Worm (Caenorhabditis elegans) whole organism, young adult: Measurements from ENCODE around the gene zim-2.

Source experiments
- F10E7.11 ChIP-seq: sonication (generic microtip); optimal IDR thresholded peaks from 2 replicates; lab custom pipeline; 2017; ENCODE audit warnings: mild to moderate bottlenecking, missing genetic modification characterization, moderate library complexity, missing compliant biosample characterization
- attf-3 ChIP-seq: fragments of 200-800 bp; sonication (Bioruptor generic); conservative IDR thresholded peaks from 2 replicates; pipeline ENCODE4 v1.3.6; 2022; ENCODE audit warnings: missing genetic modification reagents, missing genetic modification characterization, missing compliant biosample characterization
- bed-1 ChIP-seq: fragments of 200-800 bp; sonication (Bioruptor generic); IDR thresholded peaks from 2 replicates; pipeline ENCODE4 v1.3.6; 2022; ENCODE audit warnings: missing genetic modification reagents, missing genetic modification characterization, missing compliant biosample characterization
- ceh-58 ChIP-seq: fragments of 200-800 bp; sonication (Bioruptor generic); IDR thresholded peaks from 2 replicates; pipeline ENCODE4 v1.3.6; 2022; ENCODE audit warnings: missing genetic modification characterization, missing compliant biosample characterization
- ceh-79 ChIP-seq: sonication (generic microtip); optimal IDR thresholded peaks from 2 replicates; lab custom pipeline; 2017; ENCODE audit warnings: mild to moderate bottlenecking, missing genetic modification characterization, missing compliant biosample characterization
- hsf-1 ChIP-seq: fragments of 200-800 bp; sonication (Bioruptor generic); IDR thresholded peaks from 2 replicates; pipeline ENCODE4 v1.3.6; 2022; ENCODE audit warnings: missing genetic modification reagents, missing genetic modification characterization, missing compliant biosample characterization
- mxl-1 ChIP-seq: sonication (generic microtip); optimal IDR thresholded peaks from 2 replicates; lab custom pipeline; 2016; ENCODE audit warnings: missing genetic modification characterization, missing compliant biosample characterization
- pha-4 ChIP-seq: fragments of 150-350 bp; sonication (generic microtip); optimal IDR thresholded peaks from 2 replicates; lab custom pipeline; 2014; ENCODE audit warnings: missing biosample characterization, missing genetic modification reagents, missing genetic modification characterization
- sdz-38 ChIP-seq: sonication (generic microtip); optimal IDR thresholded peaks from 2 replicates; lab custom pipeline; 2016; ENCODE audit warnings: missing genotype, missing genetic modification characterization, missing compliant biosample characterization
- snpc-4 ChIP-seq, 5 experiments: fragments of 150-350 bp in 1 of 5; sonication (generic microtip) in 4 of 5; optimal IDR thresholded peaks; 2 replicates each; lab custom pipeline; 2014 to 2018; ENCODE audit warnings: missing genetic modification characterization in 5 of 5, missing biosample characterization in 3 of 5, antibody characterized with exemption in 2 of 5, mild to moderate bottlenecking in 2 of 5, missing compliant biosample characterization in 2 of 5, missing genotype in 2 of 5, moderate library complexity in 2 of 5, missing genetic modification reagents in 1 of 5

DNA sequence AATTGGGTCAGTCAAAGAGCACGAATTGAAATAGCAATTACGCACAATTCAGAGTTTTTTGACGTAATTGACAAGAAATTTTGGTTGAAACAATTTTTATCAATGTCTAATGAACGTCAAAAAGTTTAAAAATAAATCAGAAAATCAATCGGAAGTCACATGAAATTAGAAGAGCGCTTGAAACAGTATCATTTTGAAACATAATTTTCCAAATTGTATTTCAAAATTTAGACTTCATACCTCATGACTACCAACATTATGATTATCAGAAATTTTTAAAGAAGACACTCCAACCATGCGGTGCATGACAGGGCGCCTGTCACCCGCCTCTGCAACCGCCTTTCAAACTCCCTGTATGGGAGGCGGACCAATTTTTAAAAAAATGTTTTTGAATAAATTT lies 41.8 kb upstream of the zim-2 start:
- TF ChIP-seq bed-1 (GFP tag; lab: Robert Waterston, UW) (no peak), hsf-1 (GFP tag; lab: Robert Waterston, UW) (no peak), ceh-79 (tag; lab: Kevin White, UChicago) (no peak), ceh-58 (GFP tag; lab: Robert Waterston, UW) (no peak), mxl-1 (tag; lab: Kevin White, UChicago) (no peak), F10E7.11 (tag; lab: Kevin White, UChicago) (no peak), snpc-4 (GFP tag; optimal IDR thresholded peaks at IDR 0.05; lab: Kevin White, UChicago) (no peak), snpc-4 (tag; optimal IDR thresholded peaks at IDR 0.05; lab: Kevin White, UChicago) (no peak), attf-3 (GFP tag; lab: Robert Waterston, UW) (no peak), pha-4 (tag; lab: Kevin White, UChicago) (no peak), sdz-38 (tag; lab: Kevin White, UChicago) (no peak)
